Fruit fly (Drosophila melanogaster) whole organism, embryonic: ENCODE results near the gene Naa80.

Experiments
- Ada2b ChIP-seq: fragments of 200-800 bp; sonication (Bioruptor generic); IDR thresholded peaks from 2 replicates; pipeline ENCODE4 v1.3.6; 2022; ENCODE audit warnings: missing biosample characterization, missing genetic modification characterization
- Asciz ChIP-seq: fragments of 200-800 bp; sonication (Bioruptor generic); optimal IDR thresholded peaks from 2 replicates; lab custom pipeline; 2017; ENCODE audit warnings: missing biosample characterization, mild to moderate bottlenecking, missing genetic modification characterization, missing genetic modification reagents
- Atf6 ChIP-seq: fragments of 200-800 bp; sonication (Bioruptor generic); IDR thresholded peaks from 2 replicates; pipeline ENCODE4 v1.3.6; 2022; ENCODE audit warnings: missing biosample characterization, missing genetic modification characterization
- Bgb ChIP-seq: fragments of 200-800 bp; sonication (Bioruptor generic); IDR thresholded peaks from 2 replicates; pipeline ENCODE4 v1.3.6; 2022; ENCODE audit warnings: missing biosample characterization, missing genetic modification characterization; ENCODE audit not compliant: partially characterized antibody
- CG15479 ChIP-seq: fragments of 200-800 bp; sonication (Bioruptor generic); optimal IDR thresholded peaks from 3 replicates; lab custom pipeline; 2019; ENCODE audit warnings: missing biosample characterization, mild to moderate bottlenecking, missing genetic modification characterization, moderate library complexity
- CG16815 ChIP-seq: fragments of 200-800 bp; sonication (Bioruptor generic); optimal IDR thresholded peaks from 3 replicates; lab custom pipeline; 2017; ENCODE audit warnings: missing biosample characterization, mild to moderate bottlenecking, missing genetic modification characterization
- CG18599 ChIP-seq: fragments of 200-800 bp; sonication (Bioruptor generic); optimal IDR thresholded peaks from 3 replicates; lab custom pipeline; 2017; ENCODE audit warnings: missing biosample characterization, missing genetic modification characterization, mild to moderate bottlenecking, moderate library complexity, missing genetic modification reagents
- CG2712 ChIP-seq: fragments of 200-800 bp; optimal IDR thresholded peaks from 3 replicates; lab custom pipeline; 2019; ENCODE audit warnings: missing biosample characterization, mild to moderate bottlenecking, missing genetic modification characterization, moderate library complexity
- CG31224 ChIP-seq: fragments of 200-800 bp; sonication (Bioruptor generic); IDR thresholded peaks from 2 replicates; pipeline ENCODE4 v1.3.6; 2022; ENCODE audit warnings: missing biosample characterization, missing genetic modification characterization
- CG4424 ChIP-seq: fragments of 200-800 bp; sonication (Bioruptor generic); optimal IDR thresholded peaks from 3 replicates; lab custom pipeline; 2016; ENCODE audit warnings: missing biosample characterization, missing genetic modification characterization
- CG4854 ChIP-seq: fragments of 200-800 bp; sonication (Bioruptor generic); optimal IDR thresholded peaks from 2 replicates; lab custom pipeline; 2016; ENCODE audit warnings: missing biosample characterization, missing genetic modification characterization, inconsistent platforms
- CG6254 ChIP-seq: fragments of 200-800 bp; sonication (Bioruptor generic); optimal IDR thresholded peaks from 3 replicates; lab custom pipeline; 2017; ENCODE audit warnings: mild to moderate bottlenecking, missing biosample characterization, missing genetic modification reagents, missing genetic modification characterization
- CG6272 ChIP-seq: fragments of 200-800 bp; sonication (Bioruptor generic); IDR thresholded peaks from 2 replicates; pipeline ENCODE4 v1.3.6; 2022; ENCODE audit warnings: missing biosample characterization, missing genetic modification characterization
- CG6683 ChIP-seq: fragments of 200-800 bp; sonication (Bioruptor generic); optimal IDR thresholded peaks from 2 replicates; lab custom pipeline; 2017; ENCODE audit warnings: missing biosample characterization, mild to moderate bottlenecking, missing genetic modification characterization, missing genetic modification reagents
- CG6791 ChIP-seq: fragments of 200-800 bp; sonication (Bioruptor generic); IDR thresholded peaks from 3 replicates; pipeline ENCODE4 v1.3.6; 2022; ENCODE audit warnings: missing biosample characterization, missing genetic modification characterization; ENCODE audit not compliant: partially characterized antibody
- CG6854 ChIP-seq: fragments of 200-800 bp; sonication (Bioruptor generic); optimal IDR thresholded peaks from 3 replicates; lab custom pipeline; 2017; ENCODE audit warnings: missing biosample characterization, mild to moderate bottlenecking, missing genetic modification characterization
- CG7357 ChIP-seq: fragments of 200-800 bp; sonication (Bioruptor generic); IDR thresholded peaks from 3 replicates; pipeline ENCODE4 v1.3.6; 2022; ENCODE audit warnings: missing biosample characterization, missing genetic modification characterization
- CG7928 ChIP-seq: fragments of 200-800 bp; sonication (Bioruptor generic); optimal IDR thresholded peaks from 2 replicates; lab custom pipeline; 2017; ENCODE audit warnings: missing biosample characterization, mild to moderate bottlenecking, missing genetic modification characterization
- CG9609 ChIP-seq: fragments of 200-800 bp; sonication (Bioruptor generic); optimal IDR thresholded peaks from 3 replicates; lab custom pipeline; 2016; ENCODE audit warnings: missing biosample characterization, missing genetic modification characterization
- CG9932 ChIP-seq: fragments of 200-800 bp; sonication (Bioruptor generic); IDR thresholded peaks from 2 replicates; pipeline ENCODE4 v1.3.6; 2022; ENCODE audit warnings: missing biosample characterization, missing genetic modification characterization
- Dad ChIP-seq: fragments of 200-800 bp; sonication (Bioruptor generic); optimal IDR thresholded peaks from 3 replicates; lab custom pipeline; 2016; ENCODE audit warnings: missing biosample characterization, missing genetic modification characterization
- Dfd ChIP-seq, 2 experiments: fragments of >200 bp; optimal IDR thresholded peaks; 2 replicates each; lab custom pipeline; 2017; ENCODE audit warnings: missing biosample characterization in 2 of 2, missing genetic modification characterization in 2 of 2
- HLHmδ ChIP-seq: fragments of 200-800 bp; sonication (Bioruptor generic); optimal IDR thresholded peaks from 2 replicates; lab custom pipeline; 2018; ENCODE audit warnings: missing biosample characterization, mild to moderate bottlenecking, missing genetic modification characterization, moderate library complexity
- NK7.1 ChIP-seq: fragments of 200-800 bp; sonication (Bioruptor generic); optimal IDR thresholded peaks from 3 replicates; lab custom pipeline; 2016; ENCODE audit warnings: missing biosample characterization, missing genetic modification characterization
- Nf-YB ChIP-seq: fragments of 200-800 bp; sonication (Bioruptor generic); optimal IDR thresholded peaks from 3 replicates; lab custom pipeline; 2019; ENCODE audit warnings: missing biosample characterization, mild to moderate bottlenecking, missing genetic modification characterization, moderate library complexity
- Stat92E ChIP-seq, 3 experiments: fragments of >200 bp in 2 of 3; fragments of 200-800 bp in 1 of 3; sonication (Bioruptor generic) in 1 of 3; optimal IDR thresholded peaks; 2 replicates each; lab custom pipeline; 2017 to 2019; ENCODE audit warnings: missing biosample characterization in 3 of 3, missing genetic modification characterization in 3 of 3, mild to moderate bottlenecking in 1 of 3, moderate library complexity in 1 of 3
- ato ChIP-seq: fragments of 200-800 bp; sonication (Bioruptor generic); IDR thresholded peaks from 2 replicates; pipeline ENCODE4 v1.3.6; 2022; ENCODE audit warnings: missing biosample characterization, missing genetic modification characterization; ENCODE audit not compliant: partially characterized antibody
- bbx ChIP-seq: fragments of 200-800 bp; sonication (Bioruptor generic); IDR thresholded peaks from 2 replicates; pipeline ENCODE4 v1.3.6; 2022; ENCODE audit warnings: missing biosample characterization, missing genetic modification characterization; ENCODE audit not compliant: partially characterized antibody
- bowl ChIP-seq: fragments of 200-800 bp; sonication (Bioruptor generic); IDR thresholded peaks from 2 replicates; pipeline ENCODE4 v1.3.6; 2022; ENCODE audit warnings: missing biosample characterization, missing genetic modification characterization
- dati ChIP-seq: fragments of 200-800 bp; sonication (Bioruptor generic); IDR thresholded peaks from 2 replicates; pipeline ENCODE4 v1.3.6; 2022; ENCODE audit warnings: missing biosample characterization, missing genetic modification characterization
- dpn ChIP-seq, 2 experiments: fragments of 200-800 bp; sonication (Bioruptor generic); optimal IDR thresholded peaks; 3 replicates each; lab custom pipeline; 2016; ENCODE audit warnings: missing biosample characterization in 2 of 2, missing genetic modification characterization in 2 of 2
- ham ChIP-seq: fragments of 200-800 bp; sonication (Bioruptor generic); IDR thresholded peaks from 2 replicates; pipeline ENCODE4 v1.3.6; 2022; ENCODE audit warnings: missing biosample characterization, missing genetic modification characterization
- jumu ChIP-seq: fragments of 200-800 bp; sonication (Bioruptor generic); optimal IDR thresholded peaks from 3 replicates; lab custom pipeline; 2016; ENCODE audit warnings: missing biosample characterization, missing genetic modification characterization
- kah ChIP-seq: fragments of 200-800 bp; sonication (Bioruptor generic); optimal IDR thresholded peaks from 2 replicates; lab custom pipeline; 2018; ENCODE audit warnings: missing biosample characterization, mild to moderate bottlenecking, missing genetic modification characterization
- kay ChIP-seq: fragments of 200-800 bp; sonication (Bioruptor generic); optimal IDR thresholded peaks from 2 replicates; lab custom pipeline; 2016; ENCODE audit warnings: missing biosample characterization, missing genetic modification characterization
- maf-S ChIP-seq: fragments of 200-800 bp; sonication (Bioruptor generic); optimal IDR thresholded peaks from 2 replicates; lab custom pipeline; 2016; ENCODE audit warnings: missing biosample characterization, missing genetic modification characterization
- mam ChIP-seq: fragments of 200-800 bp; sonication (Bioruptor generic); optimal IDR thresholded peaks from 3 replicates; lab custom pipeline; 2016; ENCODE audit warnings: missing biosample characterization, missing genetic modification characterization
- nerfin-1 ChIP-seq: fragments of 200-800 bp; sonication (Bioruptor generic); optimal IDR thresholded peaks from 3 replicates; lab custom pipeline; 2019; ENCODE audit warnings: missing biosample characterization, mild to moderate bottlenecking, missing genetic modification characterization, moderate library complexity
- org-1 ChIP-seq: fragments of 200-800 bp; sonication (Bioruptor generic); optimal IDR thresholded peaks from 2 replicates; lab custom pipeline; 2017; ENCODE audit warnings: missing biosample characterization, missing genetic modification characterization
- phol ChIP-seq: fragments of 200-800 bp; sonication (Bioruptor generic); optimal IDR thresholded peaks from 3 replicates; lab custom pipeline; 2018; ENCODE audit warnings: missing biosample characterization, mild to moderate bottlenecking, missing genetic modification characterization, moderate library complexity
- pros ChIP-seq: fragments of 200-800 bp; sonication (Bioruptor generic); optimal IDR thresholded peaks from 3 replicates; lab custom pipeline; 2019; ENCODE audit warnings: missing biosample characterization, mild to moderate bottlenecking, missing genetic modification characterization, moderate library complexity
- repo ChIP-seq: fragments of 200-800 bp; sonication (Bioruptor generic); optimal IDR thresholded peaks from 2 replicates; lab custom pipeline; 2016; ENCODE audit warnings: missing biosample characterization, missing genetic modification characterization
- shn ChIP-seq: fragments of 200-800 bp; sonication (Bioruptor generic); optimal IDR thresholded peaks from 3 replicates; lab custom pipeline; 2016; ENCODE audit warnings: missing biosample characterization, missing genetic modification characterization
- sisA ChIP-seq: fragments of 200-800 bp; sonication (Bioruptor generic); IDR thresholded peaks from 2 replicates; pipeline ENCODE4 v1.3.6; 2022; ENCODE audit warnings: missing biosample characterization, missing genetic modification characterization
- tgo ChIP-seq: fragments of 200-800 bp; sonication (Bioruptor generic); IDR thresholded peaks from 3 replicates; pipeline ENCODE4 v1.3.6; 2022; ENCODE audit warnings: missing biosample characterization, missing genetic modification characterization
- tin ChIP-seq: fragments of 200-800 bp; sonication (Bioruptor generic); optimal IDR thresholded peaks from 3 replicates; lab custom pipeline; 2016; ENCODE audit warnings: missing biosample characterization, missing genetic modification characterization
- tio ChIP-seq: fragments of 200-800 bp; sonication (Bioruptor generic); optimal IDR thresholded peaks from 2 replicates; lab custom pipeline; 2017; ENCODE audit warnings: missing biosample characterization, missing genetic modification characterization, inconsistent platforms
- tll ChIP-seq, 2 experiments: fragments of 200-800 bp in 1 of 2; fragments of >200 bp in 1 of 2; sonication (Bioruptor generic) in 1 of 2; optimal IDR thresholded peaks; 2 replicates each; lab custom pipeline; 2017 to 2019; ENCODE audit warnings: missing biosample characterization in 2 of 2, missing genetic modification characterization in 2 of 2, mild to moderate bottlenecking in 1 of 2, moderate library complexity in 1 of 2
- unpg ChIP-seq: fragments of 200-800 bp; sonication (Bioruptor generic); optimal IDR thresholded peaks from 3 replicates; lab custom pipeline; 2018; ENCODE audit warnings: missing biosample characterization, mild to moderate bottlenecking, missing genetic modification characterization, moderate library complexity
- zen2 ChIP-seq: fragments of 200-800 bp; sonication (Bioruptor generic); IDR thresholded peaks from 3 replicates; pipeline ENCODE4 v1.3.6; 2022; ENCODE audit warnings: missing biosample characterization, missing genetic modification characterization; ENCODE audit not compliant: partially characterized antibody

The Naa80 gene

DNA sequence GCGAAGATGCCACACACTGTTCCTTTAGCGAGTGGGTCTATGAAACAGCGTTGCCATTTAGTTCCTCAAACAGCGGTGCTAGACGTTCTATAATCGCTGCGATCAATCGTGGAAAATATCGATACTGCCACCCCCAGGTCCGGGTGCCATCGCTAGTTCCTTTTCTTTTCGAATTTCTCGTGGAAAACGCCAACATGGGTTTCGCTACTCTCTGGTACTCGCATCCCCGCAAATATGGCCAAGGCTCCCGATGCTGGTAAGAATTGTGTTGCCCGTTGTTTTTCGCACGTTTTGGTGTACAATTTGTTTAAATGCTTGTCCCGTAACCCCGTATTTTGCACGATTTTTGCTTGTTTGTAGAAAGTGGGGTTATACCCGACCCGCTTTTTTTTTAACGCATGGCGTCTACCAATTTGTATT lies 10.3 kb downstream of the Naa80 start, which contains the start of gene RpS29 (continued):
- TF ChIP-seq mam (peak; percentile 92), CG2712 (tag; lab: Kevin White, UChicago) (peak; percentile 73), bbx (GFP tag; lab: Robert Waterston, UW) (peak; percentile 95), bowl (GFP tag; lab: Robert Waterston, UW) (no peak; the same call in 1 of the 2 replicates), tll (GFP tag; optimal IDR thresholded peaks at IDR 0.05; lab: Kevin White, UChicago) (no peak), CG15479 (GFP tag; lab: Kevin White, UChicago) (no peak), jumu (peak; percentile 88), Stat92E (GFP tag; optimal IDR thresholded peaks at IDR 0.05; lab: Kevin White, UChicago) (peak in 1 of 3 experiments; percentile 23), CG7357 (no peak), phol (tag; lab: Kevin White, UChicago) (peak; percentile 82), CG16815 (GFP tag; lab: Kevin White, UChicago) (peak; percentile 2), CG9609 (GFP tag; lab: Kevin White, UChicago) (peak; percentile 88), org-1 (peak; percentile 15), nerfin-1 (peak; percentile 75), Bgb (GFP tag; lab: Robert Waterston, UW) (peak; percentile 98), kay (peak; percentile 32), unpg (peak; percentile 66), ato (peak; percentile 88), CG6683 (peak; percentile 73), CG4424 (GFP tag; lab: Kevin White, UChicago) (peak; percentile 70), CG6254 (GFP tag; lab: Kevin White, UChicago) (no peak), pros (no peak), tio (GFP tag; lab: Kevin White, UChicago) (no peak), maf-S (GFP tag; lab: Kevin White, UChicago) (peak; percentile 84), sisA (GFP tag; lab: Robert Waterston, UW) (peak; percentile 74), ham (no peak), Dfd (GFP tag; optimal IDR thresholded peaks at IDR 0.05; lab: Kevin White, UChicago) (no peak), shn (GFP tag; lab: Kevin White, UChicago) (peak; percentile 88), Ada2b (GFP tag; lab: Robert Waterston, UW) (peak; percentile 76), zen2 (peak; percentile 93), CG9932 (GFP tag; lab: Robert Waterston, UW) (peak; percentile 95), dpn (GFP tag; optimal IDR thresholded peaks at IDR 0.05; lab: Kevin White, UChicago) (peak; percentile 86 to 90), Nf-YB (GFP tag; lab: Kevin White, UChicago) (peak; percentile 49), HLHmδ (peak; percentile 54), CG6854 (GFP tag; lab: Kevin White, UChicago) (peak; percentile 66), NK7.1 (GFP tag; lab: Kevin White, UChicago) (peak; percentile 65), Dad (peak; percentile 84), CG6791 (GFP tag; lab: Robert Waterston, UW) (peak; percentile 97), CG18599 (GFP tag; lab: Kevin White, UChicago) (peak; percentile 86), tgo (GFP tag; lab: Robert Waterston, UW) (peak; percentile 65), CG4854 (GFP tag; lab: Kevin White, UChicago) (peak; percentile 57), repo (peak; percentile 71), CG31224 (GFP tag; lab: Robert Waterston, UW) (no peak), Asciz (GFP tag; lab: Kevin White, UChicago) (peak; percentile 71), CG6272 (GFP tag; lab: Robert Waterston, UW) (peak; percentile 83), CG7928 (GFP tag; lab: Kevin White, UChicago) (peak; percentile 74), Atf6 (GFP tag; lab: Robert Waterston, UW) (peak; percentile 72), kah (GFP tag; lab: Kevin White, UChicago) (peak; percentile 45), tin (peak; percentile 74), dati (GFP tag; lab: Robert Waterston, UW) (no peak)
